Fruit fly (Drosophila melanogaster): Measurements from ENCODE around the gene CG14963.
A peak's percentile ranks its signal among the peaks of the same experiment; 100 is the strongest.

Gene CG14963

dm6 chr3L:3172445-3172844, at the start of gene CG14963:
Gene CG14963, minus strand, starts transcription at chr3L:3172545.
- TF ChIP-seq psq (optimal IDR thresholded peaks at IDR 0.05): no peak
- no peak for TF ChIP-seq ttk (optimal IDR thresholded peaks at IDR 0.05)
- no peak for TF ChIP-seq h (optimal IDR thresholded peaks at IDR 0.05)
- no peak for TF ChIP-seq insv (optimal IDR thresholded peaks at IDR 0.05)
- no peak for TF ChIP-seq Myc (optimal IDR thresholded peaks at IDR 0.05)
- no peak for TF ChIP-seq Sin3A (optimal IDR thresholded peaks at IDR 0.05)

- TF ChIP-seq h (optimal IDR thresholded peaks at IDR 0.05): no peak
- TF ChIP-seq psq (optimal IDR thresholded peaks at IDR 0.05): no peak
- TF ChIP-seq ttk (optimal IDR thresholded peaks at IDR 0.05): no peak
- TF ChIP-seq Sin3A (optimal IDR thresholded peaks at IDR 0.05): no peak
- no peak for TF ChIP-seq Myc (optimal IDR thresholded peaks at IDR 0.05)
- no peak for TF ChIP-seq insv (optimal IDR thresholded peaks at IDR 0.05)
Measured at dm6 chr3L:3218859-3219258, 46.5 kb upstream of the CG14963 start, which contains the start of the genes hob and nSMase. Gene hob, minus strand, starts transcription at chr3L:3218920. Gene nSMase, plus strand, starts transcription at chr3L:3219156.

dm6 chr3L:3208895-3209294, 36.5 kb upstream of the CG14963 start, which contains the start of the genes CG32269 and CG32270:
Gene CG32269, minus strand, starts transcription at chr3L:3208985.
Gene CG32270, minus strand, starts transcription at chr3L:3208985.
- TF ChIP-seq Myc (optimal IDR thresholded peaks at IDR 0.05): no peak

- TF ChIP-seq ttk (optimal IDR thresholded peaks at IDR 0.05) (no peak), Sin3A (optimal IDR thresholded peaks at IDR 0.05) (no peak), psq (optimal IDR thresholded peaks at IDR 0.05) (no peak), Myc (optimal IDR thresholded peaks at IDR 0.05) (no peak), insv (optimal IDR thresholded peaks at IDR 0.05) (no peak), h (optimal IDR thresholded peaks at IDR 0.05) (no peak)
Measured at dm6 chr3L:3206263-3206662, 33.9 kb upstream of the CG14963 start, which contains the start of gene CG33160. Gene CG33160, minus strand, starts transcription at chr3L:3206363.

dm6 chr3L:3205349-3205748, 33.0 kb upstream of the CG14963 start, which contains the start of gene CG32277:
Gene CG32277, minus strand, starts transcription at chr3L:3205449.
- TF ChIP-seq ttk (optimal IDR thresholded peaks at IDR 0.05): no peak
- no peak for TF ChIP-seq Sin3A (optimal IDR thresholded peaks at IDR 0.05)
- no peak for TF ChIP-seq insv (optimal IDR thresholded peaks at IDR 0.05)

- no peak for TF ChIP-seq psq (optimal IDR thresholded peaks at IDR 0.05)
- no peak for TF ChIP-seq Sin3A (optimal IDR thresholded peaks at IDR 0.05)
- no peak for TF ChIP-seq ttk (optimal IDR thresholded peaks at IDR 0.05)
Measured at dm6 chr3L:3204348-3204747, 32.0 kb upstream of the CG14963 start, which contains the start of gene CG33159. Gene CG33159, minus strand, starts transcription at chr3L:3204448.

- TF ChIP-seq insv (optimal IDR thresholded peaks at IDR 0.05) (no peak), h (optimal IDR thresholded peaks at IDR 0.05) (no peak), psq (optimal IDR thresholded peaks at IDR 0.05) (no peak), Sin3A (optimal IDR thresholded peaks at IDR 0.05) (no peak), ttk (optimal IDR thresholded peaks at IDR 0.05) (no peak), Myc (optimal IDR thresholded peaks at IDR 0.05) (no peak)
Measured at dm6 chr3L:3203062-3203461, 30.7 kb upstream of the CG14963 start, which contains the start of gene CG32271. Gene CG32271, minus strand, starts transcription at chr3L:3203162.

- TF ChIP-seq Myc (optimal IDR thresholded peaks at IDR 0.05) (no peak), ttk (optimal IDR thresholded peaks at IDR 0.05) (no peak), Sin3A (optimal IDR thresholded peaks at IDR 0.05) (no peak), psq (optimal IDR thresholded peaks at IDR 0.05) (no peak), h (optimal IDR thresholded peaks at IDR 0.05) (no peak)
Measured at dm6 chr3L:3198447-3199402, 26.4 kb upstream of the CG14963 start, which contains the start of the genes CG32276 and gry. Gene CG32276, minus strand, starts transcription at chr3L:3199047. Gene gry, plus strand, starts transcription at chr3L:3199090.

- TF ChIP-seq Sin3A (optimal IDR thresholded peaks at IDR 0.05) (no peak), insv (optimal IDR thresholded peaks at IDR 0.05) (no peak), ttk (optimal IDR thresholded peaks at IDR 0.05) (no peak), Myc (optimal IDR thresholded peaks at IDR 0.05) (no peak), h (optimal IDR thresholded peaks at IDR 0.05) (no peak), psq (optimal IDR thresholded peaks at IDR 0.05) (no peak)
Measured at dm6 chr3L:3197464-3197863, 25.1 kb upstream of the CG14963 start, which contains the start of gene CG14966. Gene CG14966, minus strand, starts transcription at chr3L:3197631.

- no peak for TF ChIP-seq h (optimal IDR thresholded peaks at IDR 0.05)
- no peak for TF ChIP-seq ttk (optimal IDR thresholded peaks at IDR 0.05)
- TF ChIP-seq insv (optimal IDR thresholded peaks at IDR 0.05): no peak
- no peak for TF ChIP-seq psq (optimal IDR thresholded peaks at IDR 0.05)
- TF ChIP-seq Sin3A (optimal IDR thresholded peaks at IDR 0.05): no peak
- TF ChIP-seq Myc (optimal IDR thresholded peaks at IDR 0.05): no peak
Measured at dm6 chr3L:3194059-3194458, 21.7 kb upstream of the CG14963 start.

dm6 chr3L:3192912-3193311, 20.6 kb upstream of the CG14963 start, which contains the start of gene Hsp83:
Gene Hsp83, plus strand, starts transcription at chr3L:3192969.
- TF ChIP-seq ttk (optimal IDR thresholded peaks at IDR 0.05) (no peak), insv (optimal IDR thresholded peaks at IDR 0.05) (peak; percentile 70), Myc (optimal IDR thresholded peaks at IDR 0.05) (no peak), Sin3A (optimal IDR thresholded peaks at IDR 0.05) (no peak), psq (optimal IDR thresholded peaks at IDR 0.05) (no peak), h (optimal IDR thresholded peaks at IDR 0.05) (no peak)

- TF ChIP-seq ttk (optimal IDR thresholded peaks at IDR 0.05) (no peak), h (optimal IDR thresholded peaks at IDR 0.05) (no peak), Sin3A (optimal IDR thresholded peaks at IDR 0.05) (no peak), insv (optimal IDR thresholded peaks at IDR 0.05) (no peak), psq (optimal IDR thresholded peaks at IDR 0.05) (no peak), Myc (optimal IDR thresholded peaks at IDR 0.05) (no peak)
Measured at dm6 chr3L:3192333-3192894, 20.1 kb upstream of the CG14963 start, which contains the start of gene CG14965. Gene CG14965, minus strand, starts transcription at chr3L:3192491.

Measured in Kc167 (cell line).